Fruit fly (Drosophila melanogaster): ENCODE measurements around the gene Rtc1.

Rtc1 gene

dm6 chrX:13756776-13757312, at the start of gene Rtc1, which contains the start of gene CG32625:
Gene Rtc1 (plus strand): TSS chrX:13757179.
Gene CG32625 (minus strand): TSS chrX:13756826.
- TF ChIP-seq noc (tag; optimal IDR thresholded peaks at IDR 0.05) = peak; percentile 38

dm6 chrX:13717982-13718402, 39.0 kb upstream of the Rtc1 start, which contains the start of gene Nadsyn:
Gene Nadsyn (minus strand): TSS chrX:13718285.
- no peak for TF ChIP-seq noc (tag; optimal IDR thresholded peaks at IDR 0.05)

- TF ChIP-seq noc (tag; optimal IDR thresholded peaks at IDR 0.05) = no peak
Observed at dm6 chrX:13721934-13722333, 35.0 kb upstream of the Rtc1 start, which contains the start of the genes Mrgn1 and mus101. Gene Mrgn1 (minus strand): TSS chrX:13721977. Gene mus101 (plus strand): TSS chrX:13722246.

- no peak for TF ChIP-seq noc (tag; optimal IDR thresholded peaks at IDR 0.05)
Observed at dm6 chrX:13734866-13735265, 22.1 kb upstream of the Rtc1 start.

- TF ChIP-seq noc (tag; optimal IDR thresholded peaks at IDR 0.05) = no peak
Observed at dm6 chrX:13735322-13736173, 21.4 kb upstream of the Rtc1 start.

dm6 chrX:13736174-13736482, 20.9 kb upstream of the Rtc1 start, which contains the start of gene g:
Gene g (minus strand): TSS chrX:13736278.
- TF ChIP-seq noc (tag; optimal IDR thresholded peaks at IDR 0.05) = no peak

- no peak for TF ChIP-seq noc (tag; optimal IDR thresholded peaks at IDR 0.05)
Observed at dm6 chrX:13737939-13738338, 19.0 kb upstream of the Rtc1 start, which contains the start of gene CG11134. Gene CG11134 (plus strand): TSS chrX:13737942.

- TF ChIP-seq noc (tag; optimal IDR thresholded peaks at IDR 0.05) = peak; percentile 95
Observed at dm6 chrX:13739411-13739888, 17.5 kb upstream of the Rtc1 start, which contains the start of gene CG11151. Gene CG11151 (plus strand): TSS chrX:13739744.

- peak; percentile 15 for TF ChIP-seq noc (tag; optimal IDR thresholded peaks at IDR 0.05)
Observed at dm6 chrX:13740062-13740461, 16.9 kb upstream of the Rtc1 start.

dm6 chrX:13740992-13741391, 16.0 kb upstream of the Rtc1 start:
- no peak for TF ChIP-seq noc (tag; optimal IDR thresholded peaks at IDR 0.05)

dm6 chrX:13744599-13745052, 12.4 kb upstream of the Rtc1 start, which contains the start of gene Grip91:
Gene Grip91 (minus strand): TSS chrX:13744683.
- TF ChIP-seq noc (tag; optimal IDR thresholded peaks at IDR 0.05) = no peak

- no peak for TF ChIP-seq noc (tag; optimal IDR thresholded peaks at IDR 0.05)
Observed at dm6 chrX:13747052-13747451, 9.9 kb upstream of the Rtc1 start.

dm6 chrX:13747635-13748467, 9.1 kb upstream of the Rtc1 start:
- no peak for TF ChIP-seq noc (tag; optimal IDR thresholded peaks at IDR 0.05)

dm6 chrX:13748906-13749872, 7.8 kb upstream of the Rtc1 start:
- peak; percentile 82 for TF ChIP-seq noc (tag; optimal IDR thresholded peaks at IDR 0.05)

- TF ChIP-seq noc (tag; optimal IDR thresholded peaks at IDR 0.05) = no peak
Observed at dm6 chrX:13749873-13750241, 7.1 kb upstream of the Rtc1 start.
